Worm (Caenorhabditis elegans): Measurements from ENCODE around the gene igdb-3.

Gene igdb-3

DNA sequence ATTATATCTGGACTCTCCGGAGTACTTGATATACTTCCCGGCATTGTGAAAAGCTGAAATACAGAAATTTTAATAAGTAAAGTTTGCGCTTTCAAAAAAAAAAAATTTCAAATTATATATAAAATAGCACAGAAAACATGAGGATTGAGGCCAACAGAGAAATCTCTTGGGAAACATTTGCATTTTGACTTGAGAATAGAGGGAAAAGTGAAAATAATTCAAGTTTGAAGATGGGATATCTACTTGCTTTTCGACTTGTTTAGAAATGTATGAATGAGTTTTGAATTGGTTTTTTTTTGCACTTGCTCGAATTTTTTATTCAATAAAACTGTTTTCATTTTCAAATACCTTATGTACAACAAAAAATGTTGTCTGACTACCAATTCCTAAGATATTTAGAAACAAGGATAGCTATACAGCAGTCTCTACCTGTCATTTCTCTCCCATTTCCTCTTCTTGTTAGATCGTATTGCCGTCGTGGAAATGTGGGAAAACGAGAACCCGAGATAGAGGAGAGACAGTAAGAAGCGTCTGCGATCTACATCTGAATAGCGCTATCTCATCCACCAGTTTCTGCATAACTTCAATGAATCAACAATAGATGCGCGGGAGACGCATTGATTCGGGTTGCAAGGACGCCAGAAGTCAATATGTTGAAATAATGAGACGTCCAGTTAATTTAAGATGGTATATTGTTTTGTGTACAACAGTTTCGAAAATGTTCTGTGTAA, 31.2 kb downstream of the igdb-3 start, which contains the start of gene T22E5.6:
T22E5.6 (minus strand) TSS at position 51 of the 731 bp plus-strand sequence.
- TF ChIP-seq C38D4.7 (GFP tag; optimal IDR thresholded peaks at IDR 0.05): no peak
- TF ChIP-seq Y22D7AL.16 (tag; optimal IDR thresholded peaks at IDR 0.05): no peak
- TF ChIP-seq hlh-6 (tag; optimal IDR thresholded peaks at IDR 0.05): no peak
- TF ChIP-seq dve-1 (tag; optimal IDR thresholded peaks at IDR 0.05): no peak
- no peak for TF ChIP-seq nfya-1 (tag; optimal IDR thresholded peaks at IDR 0.05)
- no peak for TF ChIP-seq dmd-4 (tag; optimal IDR thresholded peaks at IDR 0.05; ENCODE audit: borderline replicate concordance)
- no peak for TF ChIP-seq fkh-6 (tag; optimal IDR thresholded peaks at IDR 0.05)
- no peak for TF ChIP-seq elt-4 (tag; optimal IDR thresholded peaks at IDR 0.05)
- TF ChIP-seq ceh-45 (GFP tag; IDR thresholded peaks at IDR 0.05): no peak
- no peak for TF ChIP-seq che-1 (tag; optimal IDR thresholded peaks at IDR 0.05)
- no peak for TF ChIP-seq lim-6 (tag; optimal IDR thresholded peaks at IDR 0.05)
- no peak for TF ChIP-seq rnt-1 (tag; optimal IDR thresholded peaks at IDR 0.05)
- TF ChIP-seq unc-55 (GFP tag; optimal IDR thresholded peaks at IDR 0.05): no peak
- TF ChIP-seq fax-1 (tag; optimal IDR thresholded peaks at IDR 0.05): no peak
- no peak for TF ChIP-seq unc-3 (GFP tag; conservative IDR thresholded peaks at IDR 0.05)
- no peak for TF ChIP-seq unc-3 (tag; optimal IDR thresholded peaks at IDR 0.05)
- no peak for TF ChIP-seq ahr-1 (tag; optimal IDR thresholded peaks at IDR 0.05)
- no peak for TF ChIP-seq ets-4 (tag; optimal IDR thresholded peaks at IDR 0.05)
- TF ChIP-seq elt-2 (tag; optimal IDR thresholded peaks at IDR 0.05): no peak
- no peak for TF ChIP-seq ttx-3 (tag; optimal IDR thresholded peaks at IDR 0.05)

DNA sequence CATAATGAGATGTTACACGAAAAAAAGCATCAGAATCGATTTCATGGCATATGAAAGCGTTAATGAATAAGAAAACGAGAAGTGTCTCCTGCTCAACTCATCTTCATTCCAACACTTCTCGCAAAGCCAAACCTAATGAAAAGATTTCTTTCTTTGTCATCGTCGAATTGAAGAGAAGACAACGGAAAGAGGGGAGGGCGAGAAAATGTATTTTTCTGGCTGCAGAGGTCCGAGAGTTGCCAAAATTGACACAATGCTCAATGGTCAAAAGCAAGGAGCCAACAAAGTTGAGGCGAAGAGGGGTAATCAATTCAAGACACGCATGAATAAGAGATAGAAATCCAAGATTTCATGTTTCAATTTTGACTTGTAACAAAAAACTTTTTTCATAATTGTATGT, 33.8 kb downstream of the igdb-3 start:
- TF ChIP-seq unc-42 (tag; optimal IDR thresholded peaks at IDR 0.05): peak; percentile 81
- TF ChIP-seq ceh-31 (tag; optimal IDR thresholded peaks at IDR 0.05): no peak

DNA sequence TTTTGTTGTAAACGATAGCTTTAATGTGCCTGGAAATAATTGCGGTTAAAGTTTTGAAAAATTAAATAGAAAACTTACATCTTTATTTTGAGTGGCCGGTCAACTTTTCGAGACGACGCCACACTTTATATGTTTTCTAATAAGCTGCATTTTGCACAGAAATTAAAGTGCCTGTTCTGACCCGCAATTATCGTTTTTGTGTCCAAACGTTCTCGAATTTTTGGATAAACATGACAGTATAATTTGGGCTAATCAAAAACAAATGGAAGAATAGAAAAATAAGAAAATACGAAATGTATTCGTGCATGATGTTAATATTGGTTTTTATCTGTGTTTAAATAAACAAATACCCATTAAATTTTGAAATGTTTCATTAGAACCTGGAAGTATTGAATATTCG, 35.4 kb downstream of the igdb-3 start, which contains the start of gene K10C2.12:
K10C2.12 (minus strand) TSS at position 101 of the 400 bp plus-strand sequence.
- TF ChIP-seq sox-4 (tag; optimal IDR thresholded peaks at IDR 0.05) (no peak), hlh-8 (tag; optimal IDR thresholded peaks at IDR 0.05) (no peak), pros-1 (tag; optimal IDR thresholded peaks at IDR 0.05) (no peak), pha-4 (tag; optimal IDR thresholded peaks at IDR 0.05) (no peak), fkh-10 (GFP tag; optimal IDR thresholded peaks at IDR 0.05) (no peak), hlh-13 (GFP tag; optimal IDR thresholded peaks at IDR 0.05) (no peak), elt-4 (tag; optimal IDR thresholded peaks at IDR 0.05) (no peak), nfya-1 (tag; optimal IDR thresholded peaks at IDR 0.05) (no peak), T23F11.4 (GFP tag; optimal IDR thresholded peaks at IDR 0.05) (no peak), ref-2 (tag; optimal IDR thresholded peaks at IDR 0.05) (no peak)

DNA sequence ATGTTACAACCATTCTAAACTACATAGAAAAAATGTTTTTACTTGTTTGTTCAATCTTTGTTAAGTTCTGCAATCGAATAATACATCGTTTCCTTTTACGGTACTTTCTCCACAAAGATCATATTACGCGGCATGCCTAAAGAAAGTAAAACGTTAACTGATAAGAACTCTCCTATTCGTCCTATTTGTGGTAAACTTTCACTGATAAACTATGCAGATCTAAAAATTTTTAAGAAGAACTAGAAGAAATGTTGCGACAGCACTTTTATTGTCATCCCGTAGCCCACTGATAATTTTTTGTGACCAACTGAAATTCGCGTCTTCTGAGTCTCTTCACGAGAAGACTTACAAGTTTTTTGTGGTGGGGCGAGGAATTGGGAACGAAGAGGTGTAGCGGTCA, 41.9 kb downstream of the igdb-3 start:
- TF ChIP-seq C08G9.2 (tag; optimal IDR thresholded peaks at IDR 0.05): no peak
- TF ChIP-seq pqm-1 (tag; optimal IDR thresholded peaks at IDR 0.05): no peak
- TF ChIP-seq pag-3 (tag; optimal IDR thresholded peaks at IDR 0.05; ENCODE audit: borderline replicate concordance): no peak
- TF ChIP-seq ceh-34 (tag; optimal IDR thresholded peaks at IDR 0.05): no peak
- TF ChIP-seq ceh-9 (tag; optimal IDR thresholded peaks at IDR 0.05): no peak
- no peak for TF ChIP-seq ceh-24 (tag; optimal IDR thresholded peaks at IDR 0.05)
